Worm (Caenorhabditis elegans): ENCODE results near the gene nhr-27.

DNA sequence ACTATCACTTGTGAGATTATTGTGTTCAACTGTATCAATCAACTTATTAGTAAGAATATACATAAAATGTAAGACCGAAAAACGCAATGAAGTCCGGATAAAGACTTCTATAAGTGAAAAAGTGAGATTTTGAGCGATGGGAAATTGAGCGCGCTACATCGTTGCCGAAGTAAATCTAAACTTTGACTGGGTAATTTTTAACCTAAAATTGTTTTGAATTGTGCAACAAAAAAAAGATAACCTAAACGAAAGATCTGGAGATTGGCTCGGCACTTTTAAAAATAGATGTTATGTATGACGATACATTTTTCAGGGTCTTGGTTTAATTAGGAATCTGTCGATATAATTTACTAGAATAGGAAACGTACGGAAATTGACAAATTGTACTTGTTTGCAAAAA, 145.0 kb downstream of the nhr-27 start:
- TF ChIP-seq W03F9.2 (tag; optimal IDR thresholded peaks at IDR 0.05) (peak; percentile 34), dao-5 (tag; optimal IDR thresholded peaks at IDR 0.05) (no peak)
